Worm (Caenorhabditis elegans): ENCODE data around the gene T02G5.15.

DNA sequence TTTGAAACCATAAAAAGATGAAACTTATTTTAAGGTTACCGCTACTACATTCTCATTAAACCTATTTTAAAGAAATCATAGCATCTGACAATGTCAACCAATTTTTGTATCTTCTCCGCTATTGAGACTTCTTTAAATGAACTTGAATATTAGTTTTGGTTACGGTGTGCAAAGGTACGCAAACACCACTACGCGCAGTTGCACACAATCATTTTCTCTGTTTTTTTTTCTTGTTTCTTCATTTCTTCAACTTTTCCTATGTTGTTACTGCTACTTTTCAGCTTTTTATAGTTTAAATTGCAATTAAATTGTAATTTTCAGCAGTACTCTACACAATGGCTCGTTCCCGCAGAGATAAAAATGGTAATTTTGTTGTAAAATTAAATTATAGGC, 27.5 kb downstream of the T02G5.15 start, which contains the start of gene F10E7.5:
- TF ChIP-seq tbp1 (GFP tag; optimal IDR thresholded peaks at IDR 0.05) (no peak), hlh-12 (tag; optimal IDR thresholded peaks at IDR 0.05) (no peak), D2030.7 (GFP tag; IDR thresholded peaks at IDR 0.05) (no peak), snpc-3.4 (tag; optimal IDR thresholded peaks at IDR 0.05) (no peak), hrde-1 (tag; optimal IDR thresholded peaks at IDR 0.05; ENCODE audit: borderline replicate concordance) (no peak), lin-26 (GFP tag; IDR thresholded peaks at IDR 0.05) (no peak), snpc-1.1 (tag; optimal IDR thresholded peaks at IDR 0.05; ENCODE audit: insufficient read depth) (no peak), Y67H2A.10 (GFP tag; conservative IDR thresholded peaks at IDR 0.05) (no peak), ceh-27 (GFP tag; optimal IDR thresholded peaks at IDR 0.05) (no peak), unc-62 (GFP tag; optimal IDR thresholded peaks at IDR 0.05) (no peak), attf-3 (GFP tag; conservative IDR thresholded peaks at IDR 0.05) (peak; percentile 65), madf-8 (GFP tag; conservative IDR thresholded peaks at IDR 0.05) (no peak)
